Fruit fly (Drosophila melanogaster) whole organism, embryonic: Measurements from ENCODE around the gene RpS29.
A peak's percentile ranks its signal among the peaks of the same experiment; 100 is the strongest.

Experiments
- Ada2b ChIP-seq: fragments of 200-800 bp; sonication (Bioruptor generic); IDR thresholded peaks from 2 replicates; pipeline ENCODE4 v1.3.6; 2022; ENCODE audit warnings: missing biosample characterization, missing genetic modification characterization
- Aef1 ChIP-seq: fragments of 200-800 bp; sonication (Bioruptor generic); IDR thresholded peaks from 3 replicates; pipeline ENCODE4 v1.3.6; 2022; ENCODE audit warnings: missing biosample characterization, missing genetic modification characterization
- Bgb ChIP-seq: fragments of 200-800 bp; sonication (Bioruptor generic); IDR thresholded peaks from 2 replicates; pipeline ENCODE4 v1.3.6; 2022; ENCODE audit warnings: missing biosample characterization, missing genetic modification characterization; ENCODE audit not compliant: partially characterized antibody
- CG10959 ChIP-seq: fragments of 200-800 bp; sonication (Bioruptor generic); IDR thresholded peaks from 2 replicates; pipeline ENCODE4 v1.3.6; 2022; ENCODE audit warnings: missing biosample characterization, missing genetic modification characterization
- CG13775 ChIP-seq: fragments of 200-800 bp; sonication (Bioruptor generic); optimal IDR thresholded peaks from 3 replicates; lab custom pipeline; 2017; ENCODE audit warnings: missing biosample characterization, mild to moderate bottlenecking, missing genetic modification characterization
- CG13894 ChIP-seq: fragments of 200-800 bp; sonication (Bioruptor generic); optimal IDR thresholded peaks from 3 replicates; lab custom pipeline; 2018; ENCODE audit warnings: missing biosample characterization, mild to moderate bottlenecking, missing genetic modification characterization, moderate library complexity
- CG15601 ChIP-seq: fragments of 200-800 bp; sonication (Bioruptor generic); optimal IDR thresholded peaks from 3 replicates; lab custom pipeline; 2019; ENCODE audit warnings: missing biosample characterization, mild to moderate bottlenecking, missing genetic modification characterization, moderate library complexity
- CG1603 ChIP-seq: fragments of 200-800 bp; sonication (Bioruptor generic); optimal IDR thresholded peaks from 2 replicates; lab custom pipeline; 2019; ENCODE audit warnings: missing biosample characterization, mild to moderate bottlenecking, missing genetic modification characterization, moderate library complexity
- CG18619 ChIP-seq: fragments of 200-800 bp; sonication (Bioruptor generic); optimal IDR thresholded peaks from 3 replicates; lab custom pipeline; 2017; ENCODE audit warnings: missing biosample characterization, mild to moderate bottlenecking, missing genetic modification characterization
- CG2712 ChIP-seq: fragments of 200-800 bp; optimal IDR thresholded peaks from 3 replicates; lab custom pipeline; 2019; ENCODE audit warnings: missing biosample characterization, mild to moderate bottlenecking, missing genetic modification characterization, moderate library complexity
- CG32532 ChIP-seq: fragments of 200-800 bp; sonication (Bioruptor generic); IDR thresholded peaks from 2 replicates; pipeline ENCODE4 v1.3.6; 2022; ENCODE audit warnings: missing biosample characterization, missing genetic modification characterization
- CG7271 ChIP-seq: fragments of 200-800 bp; sonication (Bioruptor generic); optimal IDR thresholded peaks from 2 replicates; lab custom pipeline; 2018; ENCODE audit warnings: missing biosample characterization, mild to moderate bottlenecking, missing genetic modification characterization, moderate library complexity
- CG9727 ChIP-seq: fragments of 200-800 bp; sonication (Bioruptor generic); optimal IDR thresholded peaks from 3 replicates; lab custom pipeline; 2017; ENCODE audit warnings: missing biosample characterization, mild to moderate bottlenecking, missing genetic modification characterization
- CG9876 ChIP-seq: fragments of 200-800 bp; sonication (Bioruptor generic); optimal IDR thresholded peaks from 2 replicates; lab custom pipeline; 2016; ENCODE audit warnings: missing biosample characterization, missing genetic modification characterization
- CoRest ChIP-seq: fragments of 200-800 bp; sonication (Bioruptor generic); optimal IDR thresholded peaks from 3 replicates; lab custom pipeline; 2018; ENCODE audit warnings: missing biosample characterization, mild to moderate bottlenecking, missing genetic modification characterization, moderate library complexity
- D ChIP-seq, 2 experiments: fragments of 200-800 bp in 1 of 2; fragments of >200 bp in 1 of 2; sonication (Bioruptor generic) in 1 of 2; optimal IDR thresholded peaks; 2 replicates in 1 of 2; 3 replicates in 1 of 2; lab custom pipeline; 2017; ENCODE audit warnings: mild to moderate bottlenecking in 1 of 2, missing biosample characterization in 1 of 2, missing genetic modification characterization in 1 of 2, missing genetic modification reagents in 1 of 2
- Dll ChIP-seq: fragments of 200-800 bp; sonication (Bioruptor generic); IDR thresholded peaks from 4 replicates; pipeline ENCODE4 v1.3.6; 2022; ENCODE audit warnings: missing biosample characterization, missing genetic modification characterization; ENCODE audit not compliant: partially characterized antibody
- Ets65A ChIP-seq: fragments of 200-800 bp; sonication (Bioruptor generic); peaks from one replicate; lab custom pipeline; 2016; ENCODE audit warnings: missing biosample characterization, missing genetic modification characterization
- Gug ChIP-seq: fragments of 200-800 bp; sonication (Bioruptor generic); IDR thresholded peaks from 4 replicates; pipeline ENCODE4 v1.3.6; 2022; ENCODE audit warnings: missing biosample characterization, missing genetic modification characterization
- HLHmδ ChIP-seq: fragments of 200-800 bp; sonication (Bioruptor generic); optimal IDR thresholded peaks from 2 replicates; lab custom pipeline; 2018; ENCODE audit warnings: missing biosample characterization, mild to moderate bottlenecking, missing genetic modification characterization, moderate library complexity
- HmgD ChIP-seq: fragments of 200-800 bp; sonication (Bioruptor generic); optimal IDR thresholded peaks from 3 replicates; lab custom pipeline; 2016; ENCODE audit warnings: missing biosample characterization, missing genetic modification characterization
- Hr51 ChIP-seq, 2 experiments: fragments of 200-800 bp; sonication (Bioruptor generic); optimal IDR thresholded peaks; 2 replicates in 1 of 2; 3 replicates in 1 of 2; lab custom pipeline; 2016 to 2018; ENCODE audit warnings: missing biosample characterization in 2 of 2, missing genetic modification characterization in 2 of 2, mild to moderate bottlenecking in 1 of 2, moderate library complexity in 1 of 2
- Mad ChIP-seq: fragments of 200-800 bp; sonication (Bioruptor generic); optimal IDR thresholded peaks from 2 replicates; lab custom pipeline; 2016; ENCODE audit warnings: missing biosample characterization, missing genetic modification characterization
- NFAT ChIP-seq: fragments of 200-800 bp; sonication (Bioruptor generic); IDR thresholded peaks from 2 replicates; pipeline ENCODE4 v1.3.6; 2022; ENCODE audit warnings: missing biosample characterization, missing genetic modification characterization
- Scr ChIP-seq: fragments of 200-800 bp; sonication (Bioruptor generic); IDR thresholded peaks from 2 replicates; pipeline ENCODE4 v1.3.6; 2022; ENCODE audit warnings: missing biosample characterization, missing genetic modification characterization; ENCODE audit not compliant: partially characterized antibody
- Sin3A ChIP-seq: fragments of >200 bp; optimal IDR thresholded peaks from 2 replicates; lab custom pipeline; 2018
- Trl ChIP-seq, 3 experiments: fragments of >200 bp in 2 of 3; fragments of 200-800 bp in 1 of 3; sonication (Bioruptor generic) in 1 of 3; optimal IDR thresholded peaks; 2 replicates in 1 of 3; 3 replicates in 2 of 3; lab custom pipeline; 2016 to 2017; ENCODE audit warnings: missing biosample characterization in 1 of 3, missing genetic modification characterization in 1 of 3
- ac ChIP-seq: fragments of 200-800 bp; sonication (Bioruptor generic); optimal IDR thresholded peaks from 3 replicates; lab custom pipeline; 2017; ENCODE audit warnings: missing biosample characterization, mild to moderate bottlenecking, missing genetic modification characterization
- amos ChIP-seq: fragments of 200-800 bp; sonication (Bioruptor generic); IDR thresholded peaks from 2 replicates; pipeline ENCODE4 v1.3.6; 2022; ENCODE audit warnings: missing biosample characterization, missing genetic modification characterization; ENCODE audit not compliant: partially characterized antibody
- cad ChIP-seq: fragments of >200 bp; optimal IDR thresholded peaks from 2 replicates; lab custom pipeline; 2017; ENCODE audit warnings: missing biosample characterization, missing genetic modification characterization
- emc ChIP-seq: fragments of 200-800 bp; sonication (Bioruptor generic); optimal IDR thresholded peaks from 2 replicates; lab custom pipeline; 2016; ENCODE audit warnings: missing biosample characterization, missing genetic modification characterization
- fru ChIP-seq: fragments of >200 bp; optimal IDR thresholded peaks from 2 replicates; lab custom pipeline; 2017
- gcm2 ChIP-seq: fragments of 200-800 bp; sonication (Bioruptor generic); optimal IDR thresholded peaks from 2 replicates; lab custom pipeline; 2016; ENCODE audit warnings: missing biosample characterization, missing genetic modification characterization
- gfzf ChIP-seq: fragments of 200-800 bp; sonication (Bioruptor generic); optimal IDR thresholded peaks from 2 replicates; lab custom pipeline; 2016; ENCODE audit warnings: missing biosample characterization, mild to moderate bottlenecking, missing genetic modification characterization, moderate library complexity
- ind ChIP-seq: fragments of 200-800 bp; sonication (Bioruptor generic); optimal IDR thresholded peaks from 3 replicates; lab custom pipeline; 2016; ENCODE audit warnings: missing biosample characterization, missing genetic modification characterization
- kay ChIP-seq: fragments of 200-800 bp; sonication (Bioruptor generic); optimal IDR thresholded peaks from 2 replicates; lab custom pipeline; 2016; ENCODE audit warnings: missing biosample characterization, missing genetic modification characterization
- slbo ChIP-seq: fragments of 200-800 bp; sonication (Bioruptor generic); IDR thresholded peaks from 2 replicates; pipeline ENCODE4 v1.3.6; 2022; ENCODE audit warnings: missing biosample characterization, missing genetic modification characterization
- slou ChIP-seq: fragments of 200-800 bp; sonication (Bioruptor generic); optimal IDR thresholded peaks from 3 replicates; lab custom pipeline; 2016; ENCODE audit warnings: missing biosample characterization, missing genetic modification characterization
- tin ChIP-seq: fragments of 200-800 bp; sonication (Bioruptor generic); optimal IDR thresholded peaks from 3 replicates; lab custom pipeline; 2016; ENCODE audit warnings: missing biosample characterization, missing genetic modification characterization
- tio ChIP-seq: fragments of 200-800 bp; sonication (Bioruptor generic); optimal IDR thresholded peaks from 2 replicates; lab custom pipeline; 2017; ENCODE audit warnings: missing biosample characterization, missing genetic modification characterization, inconsistent platforms
- tup ChIP-seq: fragments of 200-800 bp; sonication (Bioruptor generic); optimal IDR thresholded peaks from 2 replicates; lab custom pipeline; 2016; ENCODE audit warnings: missing biosample characterization, mild to moderate bottlenecking, missing genetic modification characterization, moderate library complexity
- vvl ChIP-seq: fragments of 200-800 bp; sonication (Bioruptor generic); IDR thresholded peaks from 2 replicates; pipeline ENCODE4 v1.3.6; 2022; ENCODE audit warnings: missing biosample characterization, missing genetic modification characterization
- zen2 ChIP-seq: fragments of 200-800 bp; sonication (Bioruptor generic); IDR thresholded peaks from 3 replicates; pipeline ENCODE4 v1.3.6; 2022; ENCODE audit warnings: missing biosample characterization, missing genetic modification characterization; ENCODE audit not compliant: partially characterized antibody

RpS29 gene

dm6 chr3R:9762955-9763931, 14.6 kb upstream of the RpS29 start, which contains the start of the genes Snap24 and CG8478 (continued):
- no peak for TF ChIP-seq CG18619 (GFP tag; lab: Kevin White, UChicago)
- no peak for TF ChIP-seq Mad
- peak; percentile 10 for TF ChIP-seq CG9727 (GFP tag; lab: Kevin White, UChicago)
- TF ChIP-seq tio (GFP tag; lab: Kevin White, UChicago) = no peak
- TF ChIP-seq D (optimal IDR thresholded peaks at IDR 0.05; lab: Kevin White, UChicago) = no peak
- no peak for TF ChIP-seq D (GFP tag; optimal IDR thresholded peaks at IDR 0.05; lab: Kevin White, UChicago)
- no peak; the same call in 1 of the 2 replicates for TF ChIP-seq vvl
- peak; percentile 85 for TF ChIP-seq Bgb (GFP tag; lab: Robert Waterston, UW)

- no peak for TF ChIP-seq zen2 (GFP tag; lab: Robert Waterston, UW)
- peak; percentile 32 for TF ChIP-seq emc (GFP tag; lab: Kevin White, UChicago)
- TF ChIP-seq Scr (GFP tag; lab: Robert Waterston, UW) = peak; percentile 44; the same call in 1 of the 2 replicates
- peak; percentile 9 for TF ChIP-seq CG13775 (GFP tag; lab: Kevin White, UChicago)
- TF ChIP-seq HLHmδ (GFP tag; lab: Kevin White, UChicago) = peak; percentile 63
- TF ChIP-seq ind (GFP tag; lab: Kevin White, UChicago) = peak; percentile 72
- TF ChIP-seq CoRest = peak; percentile 6
- TF ChIP-seq Hr51 (GFP tag; optimal IDR thresholded peaks at IDR 0.05; lab: Kevin White, UChicago) = peak in 1 of 2 experiments; percentile 85
- peak; percentile 35 for TF ChIP-seq CG2712 (tag; lab: Kevin White, UChicago)
- no peak for TF ChIP-seq cad (GFP tag; lab: Kevin White, UChicago)
- no peak for TF ChIP-seq slou (GFP tag; lab: Kevin White, UChicago)
- TF ChIP-seq CG32532 = peak; percentile 61; the same call in 1 of the 2 replicates
- TF ChIP-seq amos = peak; percentile 64
- TF ChIP-seq CG1603 (tag; lab: Kevin White, UChicago) = peak; percentile 84
- TF ChIP-seq kay (GFP tag; lab: Kevin White, UChicago) = peak; percentile 71
- no peak for TF ChIP-seq CG10959 (GFP tag; lab: Robert Waterston, UW)
- peak; percentile 50; the same call in 2 of the 4 replicates for TF ChIP-seq Gug (GFP tag; lab: Robert Waterston, UW)
- TF ChIP-seq CG9876 (GFP tag; lab: Kevin White, UChicago) = peak; percentile 76
- peak; percentile 71 for TF ChIP-seq tin
- no peak for TF ChIP-seq fru (lab: Kevin White, UChicago)
- peak; percentile 85 for TF ChIP-seq HmgD (GFP tag; lab: Kevin White, UChicago)
- TF ChIP-seq slbo (GFP tag; lab: Robert Waterston, UW) = peak; percentile 88
- peak; percentile 22 for TF ChIP-seq CG15601 (tag; lab: Kevin White, UChicago)
- TF ChIP-seq Sin3A = peak; percentile 76
- no peak for TF ChIP-seq CG7271 (tag; lab: Kevin White, UChicago)
- 0 out of 4 replicates have a peak, but pooled peaks have one; percentile 39 for TF ChIP-seq Dll
- peak; percentile 37; the same call in 1 of the 3 replicates for TF ChIP-seq Aef1
- TF ChIP-seq Ets65A (GFP tag; lab: Kevin White, UChicago) = peak; percentile 95
- peak; percentile 38 for TF ChIP-seq gfzf (GFP tag; lab: Kevin White, UChicago)
- peak; percentile 87 for TF ChIP-seq NFAT (GFP tag; lab: Robert Waterston, UW)
- peak; percentile 58 for TF ChIP-seq tup (GFP tag; lab: Kevin White, UChicago)
- no peak for TF ChIP-seq Trl (optimal IDR thresholded peaks at IDR 0.05; lab: Kevin White, UChicago)
- TF ChIP-seq Trl (GFP tag; optimal IDR thresholded peaks at IDR 0.05; lab: Kevin White, UChicago) = peak; percentile 83
- peak; percentile 56 for TF ChIP-seq CG13894 (tag; lab: Kevin White, UChicago)
- no peak for TF ChIP-seq Ada2b (GFP tag; lab: Robert Waterston, UW)
- TF ChIP-seq ac = no peak
- TF ChIP-seq gcm2 (GFP tag; lab: Kevin White, UChicago) = no peak
Measured at dm6 chr3R:9767620-9768592, 9.9 kb upstream of the RpS29 start, which contains the start of gene Naa80. TSS of gene Naa80 (plus strand) at chr3R:9767834.
